Worm (Caenorhabditis elegans) whole organism, L3 larva: ENCODE results near the gene H05C05.1.

Experiments used
- R02D3.7 ChIP-seq: fragments of 150-350 bp; optimal IDR thresholded peaks from 2 replicates; lab custom pipeline; 2014; ENCODE audit warnings: missing biosample characterization, missing genetic modification characterization
- ZK546.5 ChIP-seq: sonication (generic microtip); optimal IDR thresholded peaks from 2 replicates; lab custom pipeline; 2017; ENCODE audit warnings: missing biosample characterization, missing genetic modification characterization

- TF ChIP-seq ZK546.5 (tag; lab: Kevin White, UChicago), result no peak
- no peak for TF ChIP-seq R02D3.7 (tag; lab: Kevin White, UChicago)
Measured at ce11 chrIII:2947251-2947650, 333 bp downstream of the H05C05.1 start.
